Worm (Caenorhabditis elegans): ENCODE measurements around the gene str-15.

DNA sequence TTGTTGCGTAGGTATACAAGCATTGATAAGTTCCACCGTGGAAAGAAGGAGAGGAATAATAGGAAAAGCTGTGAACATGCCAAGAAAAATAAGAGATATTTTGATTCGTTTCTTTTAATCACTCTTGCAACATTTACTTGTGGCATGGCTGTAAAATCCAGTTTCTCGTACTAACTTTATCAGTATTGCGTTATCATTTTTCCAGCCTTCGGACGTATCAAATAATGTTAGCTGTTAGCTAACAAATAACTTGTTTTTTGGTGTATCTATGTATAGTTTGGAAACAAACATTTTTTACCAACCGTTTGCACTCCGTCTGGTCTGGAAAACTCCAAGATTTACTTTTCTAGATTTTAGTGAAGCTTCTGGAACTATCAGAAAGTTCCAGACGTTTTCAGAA, 25.1 kb downstream of the str-15 start, which contains the start of gene clec-234:
- no peak for TF ChIP-seq R02D3.7 (tag; optimal IDR thresholded peaks at IDR 0.05)
- TF ChIP-seq aly-2 (tag; optimal IDR thresholded peaks at IDR 0.05), result no peak
- no peak for TF ChIP-seq unc-62 (GFP tag; optimal IDR thresholded peaks at IDR 0.05 in 1 of 2)
- no peak for TF ChIP-seq unc-62 (tag; optimal IDR thresholded peaks at IDR 0.05)
- TF ChIP-seq lin-29 (GFP tag; IDR thresholded peaks at IDR 0.05), result no peak
- TF ChIP-seq ZK337.2 (GFP tag; IDR thresholded peaks at IDR 0.05), result no peak
- no peak for TF ChIP-seq ZK546.5 (tag; optimal IDR thresholded peaks at IDR 0.05)
- no peak for TF ChIP-seq egl-27 (tag; optimal IDR thresholded peaks at IDR 0.05)
- no peak for TF ChIP-seq nhr-42 (GFP tag; IDR thresholded peaks at IDR 0.05)
- no peak for TF ChIP-seq php-3 (GFP tag; IDR thresholded peaks at IDR 0.05)
